Fruit fly (Drosophila melanogaster): ENCODE measurements around the gene Cad86C.

Gene Cad86C

dm6 chr3R:10784058-10784499, 42.8 kb upstream of the Cad86C start, which contains the start of the genes mRpL37 and Rbp1 (continued):
- TF ChIP-seq HmgZ (tag; optimal IDR thresholded peaks at IDR 0.05) (peak; percentile 72), CG14667 (GFP tag; IDR thresholded peaks at IDR 0.05) (peak; percentile 48), CG2199 (GFP tag; IDR thresholded peaks at IDR 0.05) (no peak), CG33557 (GFP tag; optimal IDR thresholded peaks at IDR 0.05) (peak; percentile 80), vvl (GFP tag; IDR thresholded peaks at IDR 0.05) (no peak; the same call in 1 of the 2 replicates), CG1233 (GFP tag; optimal IDR thresholded peaks at IDR 0.05) (peak; percentile 73), CG13624 (GFP tag; optimal IDR thresholded peaks at IDR 0.05) (peak; percentile 33), CG13296 (GFP tag; optimal IDR thresholded peaks at IDR 0.05) (peak; percentile 47), dimm (GFP tag; IDR thresholded peaks at IDR 0.05) (no peak), CG10267 (tag; optimal IDR thresholded peaks at IDR 0.05) (peak; percentile 80), Sin3A (optimal IDR thresholded peaks at IDR 0.05) (peak; percentile 87), trh (GFP tag; optimal IDR thresholded peaks at IDR 0.05) (peak; percentile 11), CG17385 (GFP tag; optimal IDR thresholded peaks at IDR 0.05) (peak; percentile 66)

dm6 chr3R:10788186-10788585, 38.7 kb upstream of the Cad86C start, which contains the start of the genes Art1 and Mcm5:
Gene Art1 (minus strand): TSS chr3R:10788226.
Gene Mcm5 (plus strand): TSS chr3R:10788524.
- no peak for TF ChIP-seq CG32772 (GFP tag; IDR thresholded peaks at IDR 0.05)
- peak; percentile 40 for TF ChIP-seq CG2712 (tag; optimal IDR thresholded peaks at IDR 0.05)
- peak; percentile 26 for TF ChIP-seq Chrac-16 (GFP tag; optimal IDR thresholded peaks at IDR 0.05)
- TF ChIP-seq bab2 (GFP tag; optimal IDR thresholded peaks at IDR 0.05) = peak; percentile 19
- TF ChIP-seq CG11723 (GFP tag; optimal IDR thresholded peaks at IDR 0.05) = no peak
- no peak for TF ChIP-seq salm (tag; optimal IDR thresholded peaks at IDR 0.05)
- peak; percentile 85 for TF ChIP-seq Dip3 (GFP tag; optimal IDR thresholded peaks at IDR 0.05)
- no peak for TF ChIP-seq disco-r (GFP tag; optimal IDR thresholded peaks at IDR 0.05)
- 0 out of 2 replicates have a peak, but pooled peaks have one; percentile 29 for TF ChIP-seq ato (GFP tag; IDR thresholded peaks at IDR 0.05; ENCODE audit: partially characterized antibody)
- no peak for TF ChIP-seq CG12942 (GFP tag; optimal IDR thresholded peaks at IDR 0.05)
- TF ChIP-seq CG14050 (GFP tag; IDR thresholded peaks at IDR 0.05) = no peak
- no peak for TF ChIP-seq fd3F (GFP tag; optimal IDR thresholded peaks at IDR 0.05)
- peak; percentile 12 for TF ChIP-seq kay (GFP tag; optimal IDR thresholded peaks at IDR 0.05)
- peak; percentile 43 for TF ChIP-seq CG17802 (tag; optimal IDR thresholded peaks at IDR 0.05)
- TF ChIP-seq CG14710 (tag; optimal IDR thresholded peaks at IDR 0.05) = peak; percentile 83
- TF ChIP-seq CG18262 (tag; optimal IDR thresholded peaks at IDR 0.05) = peak; percentile 36
- TF ChIP-seq CG7786 (GFP tag; optimal IDR thresholded peaks at IDR 0.05) = peak; percentile 47
- TF ChIP-seq bcd (GFP tag; optimal IDR thresholded peaks at IDR 0.05) = peak; percentile 11
- TF ChIP-seq knrl (GFP tag; IDR thresholded peaks at IDR 0.05; ENCODE audit: partially characterized antibody) = peak; percentile 98
- TF ChIP-seq CG8924 (tag; optimal IDR thresholded peaks at IDR 0.05) = no peak
- no peak for TF ChIP-seq CG11504 (tag; optimal IDR thresholded peaks at IDR 0.05)
- peak; percentile 6 for TF ChIP-seq ems (GFP tag; optimal IDR thresholded peaks at IDR 0.05)
- peak; percentile 81 for TF ChIP-seq Bgb (GFP tag; IDR thresholded peaks at IDR 0.05; ENCODE audit: partially characterized antibody)
- peak; percentile 49 for TF ChIP-seq HmgZ (tag; optimal IDR thresholded peaks at IDR 0.05)
- no peak for TF ChIP-seq CG11093 (GFP tag; IDR thresholded peaks at IDR 0.05)
- TF ChIP-seq tx (GFP tag; optimal IDR thresholded peaks at IDR 0.05) = peak; percentile 30
- TF ChIP-seq Dad (GFP tag; optimal IDR thresholded peaks at IDR 0.05) = peak; percentile 49
- no peak for TF ChIP-seq CG14014 (GFP tag; IDR thresholded peaks at IDR 0.05)
- TF ChIP-seq Hr78 (GFP tag; optimal IDR thresholded peaks at IDR 0.05) = no peak
- TF ChIP-seq Atf3 (GFP tag; optimal IDR thresholded peaks at IDR 0.05) = peak; percentile 35
- no peak for TF ChIP-seq kni (GFP tag; optimal IDR thresholded peaks at IDR 0.05)
- TF ChIP-seq CG9876 (GFP tag; optimal IDR thresholded peaks at IDR 0.05) = no peak
- TF ChIP-seq CG15696 (tag; optimal IDR thresholded peaks at IDR 0.05) = no peak
- TF ChIP-seq Fer1 (GFP tag; optimal IDR thresholded peaks at IDR 0.05) = no peak
- TF ChIP-seq CG7839 (tag; optimal IDR thresholded peaks at IDR 0.05) = no peak
- TF ChIP-seq MESR4 (GFP tag; optimal IDR thresholded peaks at IDR 0.05) = peak; percentile 11
- TF ChIP-seq CG2129 (GFP tag; IDR thresholded peaks at IDR 0.05; ENCODE audit: partially characterized antibody) = peak; percentile 95
- TF ChIP-seq sug (tag; optimal IDR thresholded peaks at IDR 0.05) = no peak
